Worm (Caenorhabditis elegans): ENCODE measurements around the gene F21D5.5.
A peak's percentile ranks its signal among the peaks of the same experiment; 100 is the strongest.

The F21D5.5 gene

DNA sequence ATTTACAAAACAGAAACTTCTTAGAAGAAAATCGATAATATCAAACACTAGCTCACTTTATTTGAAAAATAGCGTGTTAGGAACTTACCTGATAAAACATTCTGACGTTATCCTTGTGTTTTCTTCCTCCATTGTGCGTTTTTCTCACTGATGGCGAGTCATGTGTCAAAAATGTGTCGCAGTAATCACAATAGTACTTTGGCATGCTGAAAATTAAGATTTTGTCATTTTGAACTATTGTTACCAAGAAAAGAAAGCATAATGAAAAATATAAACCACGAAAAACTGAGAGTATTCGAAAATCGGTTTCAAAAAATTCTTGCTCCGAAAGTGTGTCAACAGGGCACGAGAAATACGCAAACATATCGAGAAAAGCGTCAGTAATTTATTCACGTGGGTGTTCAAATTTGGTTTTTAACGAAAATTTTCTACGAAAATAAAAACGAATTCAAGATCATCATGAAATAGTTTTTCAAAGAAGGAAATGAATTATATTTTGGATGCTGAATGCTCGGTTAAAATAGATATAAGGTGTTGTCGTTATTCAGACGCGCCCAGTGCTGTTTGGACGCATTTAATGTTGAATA, 51.5 kb downstream of the F21D5.5 start, which contains the start of gene snrp-3 (continued):
- TF ChIP-seq hlh-30 (tag; optimal IDR thresholded peaks at IDR 0.05; ENCODE audit: insufficient read depth) (peak; percentile 80), ama-1 (optimal IDR thresholded peaks at IDR 0.05) (peak; percentile 8), sox-2 (GFP tag; IDR thresholded peaks at IDR 0.05) (no peak), ceh-6 (GFP tag; optimal IDR thresholded peaks at IDR 0.05) (no peak), pha-2 (tag; optimal IDR thresholded peaks at IDR 0.05) (no peak), hlh-8 (tag; optimal IDR thresholded peaks at IDR 0.05) (no peak), mec-3 (tag; optimal IDR thresholded peaks at IDR 0.05; ENCODE audit: borderline replicate concordance) (no peak), pqm-1 (tag; optimal IDR thresholded peaks at IDR 0.05) (no peak)

DNA sequence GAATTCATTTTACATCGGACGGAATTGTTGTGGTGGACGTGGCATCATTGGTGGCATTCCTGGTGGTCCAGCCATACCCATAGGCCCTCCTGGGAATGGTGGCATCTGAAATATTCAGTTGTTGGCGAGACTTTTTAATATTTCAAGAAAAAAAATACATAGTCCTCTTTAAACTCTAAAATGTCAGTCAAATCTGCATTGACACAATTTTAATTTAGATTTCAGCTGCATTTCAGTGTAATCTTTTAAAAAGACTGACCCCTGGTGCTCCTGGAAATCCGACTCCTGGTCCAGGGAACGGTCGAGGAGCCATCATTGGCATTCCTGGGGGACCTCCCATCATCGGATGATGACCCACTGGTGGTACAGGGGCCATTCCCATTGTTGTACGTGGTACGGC, 52.2 kb downstream of the F21D5.5 start:
- TF ChIP-seq nhr-11 (tag; optimal IDR thresholded peaks at IDR 0.05) = no peak
- TF ChIP-seq npax-4 (tag; optimal IDR thresholded peaks at IDR 0.05) = no peak
- TF ChIP-seq odd-2 (tag; optimal IDR thresholded peaks at IDR 0.05) = no peak
- no peak for TF ChIP-seq lin-11 (tag; optimal IDR thresholded peaks at IDR 0.05)

DNA sequence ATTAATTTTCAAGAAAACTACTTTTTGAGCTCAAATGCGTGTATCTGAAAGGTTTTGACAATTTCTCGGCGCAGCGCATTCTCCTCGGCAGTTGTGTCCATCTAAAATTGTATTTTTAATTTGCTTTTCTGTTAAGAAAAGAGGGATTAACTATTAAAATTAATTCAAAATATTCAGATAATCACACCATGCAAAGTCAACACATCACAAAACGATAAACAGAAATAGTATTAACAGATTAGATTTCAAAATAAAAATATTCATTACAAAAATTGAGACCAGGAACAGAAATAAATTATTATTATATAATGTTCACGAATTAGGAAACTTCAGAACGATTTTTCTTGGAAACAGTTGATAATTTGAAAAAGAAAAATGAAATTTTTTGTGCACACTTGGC, 52.7 kb downstream of the F21D5.5 start, which contains the start of gene pole-2:
TSS of gene pole-2 (minus strand) at position 101 of the 400 bp plus-strand sequence.
- TF ChIP-seq pros-1 (tag; optimal IDR thresholded peaks at IDR 0.05) = no peak
- TF ChIP-seq ceh-9 (tag; optimal IDR thresholded peaks at IDR 0.05) = no peak
- no peak for TF ChIP-seq ceh-34 (tag; optimal IDR thresholded peaks at IDR 0.05)
- no peak for TF ChIP-seq pqm-1 (tag; optimal IDR thresholded peaks at IDR 0.05)
- no peak for TF ChIP-seq ttx-3 (tag; optimal IDR thresholded peaks at IDR 0.05)
- no peak for TF ChIP-seq rnt-1 (tag; optimal IDR thresholded peaks at IDR 0.05)
- TF ChIP-seq F13H6.1 (tag; optimal IDR thresholded peaks at IDR 0.05) = no peak
- TF ChIP-seq C38D4.7 (GFP tag; optimal IDR thresholded peaks at IDR 0.05) = no peak
- no peak for TF ChIP-seq ahr-1 (tag; optimal IDR thresholded peaks at IDR 0.05)
- TF ChIP-seq ceh-19 (GFP tag; optimal IDR thresholded peaks at IDR 0.05) = no peak
- TF ChIP-seq ceh-6 (GFP tag; optimal IDR thresholded peaks at IDR 0.05) = no peak
- TF ChIP-seq nhr-232 (tag; optimal IDR thresholded peaks at IDR 0.05) = no peak
- no peak for TF ChIP-seq elt-4 (tag; optimal IDR thresholded peaks at IDR 0.05)
- no peak for TF ChIP-seq pag-3 (tag; optimal IDR thresholded peaks at IDR 0.05; ENCODE audit: borderline replicate concordance)
- TF ChIP-seq pha-2 (tag; optimal IDR thresholded peaks at IDR 0.05) = no peak
- no peak for TF ChIP-seq unc-55 (GFP tag; optimal IDR thresholded peaks at IDR 0.05)
- TF ChIP-seq sox-4 (tag; optimal IDR thresholded peaks at IDR 0.05) = no peak

All from whole organism, late embryonic.